Worm (Caenorhabditis elegans): Measurements from ENCODE around the gene Y24D9B.1.
A peak's percentile ranks its signal among the peaks of the same experiment; 100 is the strongest.

Y24D9B.1 gene

DNA sequence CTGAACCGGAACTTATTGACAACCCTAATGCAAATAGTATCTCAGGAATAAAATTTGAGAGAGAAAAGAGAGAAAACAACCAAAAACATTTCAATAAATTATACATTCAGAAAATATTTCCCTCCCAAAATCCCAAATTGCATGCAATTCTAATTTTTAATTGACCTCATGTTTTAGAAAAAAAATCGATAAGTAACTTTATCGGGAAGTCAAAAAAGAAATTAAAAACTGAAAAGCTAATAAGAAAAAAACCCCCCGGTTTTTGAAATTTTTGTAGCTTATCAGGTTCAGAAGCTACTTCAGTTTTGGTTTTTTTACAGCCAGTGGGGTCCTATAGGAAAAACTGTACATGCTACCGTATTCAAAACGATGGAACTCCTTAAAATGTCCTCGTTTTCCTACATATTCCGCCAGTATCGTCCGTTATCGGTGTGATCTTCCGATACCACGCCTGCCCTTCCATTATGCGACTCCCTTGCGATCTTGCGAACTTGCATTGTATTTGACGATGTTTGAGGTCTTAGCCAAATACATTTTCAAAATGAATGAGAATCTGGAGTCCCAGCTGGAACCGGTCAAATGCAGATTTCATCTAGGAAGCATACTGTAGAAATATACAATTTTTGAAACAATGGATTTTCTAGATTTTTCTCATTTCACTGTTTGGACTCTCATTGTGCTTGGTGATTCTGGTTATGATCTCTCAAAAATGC, 19.1 kb downstream of the Y24D9B.1 start, which contains the start of the genes W03B1.3 and oac-51:
TSS of gene W03B1.3 (minus strand) at position 101 of the 713 bp plus-strand sequence.
TSS of gene oac-51 (plus strand) at position 663 of the 713 bp plus-strand sequence.
- no peak for TF ChIP-seq nhr-23 (tag; optimal IDR thresholded peaks at IDR 0.05)
- no peak for TF ChIP-seq gmeb-1 (tag; optimal IDR thresholded peaks at IDR 0.05)
- no peak for TF ChIP-seq unc-62 (GFP tag; optimal IDR thresholded peaks at IDR 0.05)
- TF ChIP-seq lin-13 (GFP tag; optimal IDR thresholded peaks at IDR 0.05), result no peak
- TF ChIP-seq sma-3 (GFP tag; optimal IDR thresholded peaks at IDR 0.05), result no peak
- TF ChIP-seq zag-1 (tag; optimal IDR thresholded peaks at IDR 0.05), result no peak
- TF ChIP-seq mdl-1 (tag; optimal IDR thresholded peaks at IDR 0.05), result no peak
- no peak for TF ChIP-seq lin-39 (tag; optimal IDR thresholded peaks at IDR 0.05)
- TF ChIP-seq fos-1 (tag; optimal IDR thresholded peaks at IDR 0.05), result no peak
- no peak for TF ChIP-seq unc-55 (GFP tag; optimal IDR thresholded peaks at IDR 0.05)

DNA sequence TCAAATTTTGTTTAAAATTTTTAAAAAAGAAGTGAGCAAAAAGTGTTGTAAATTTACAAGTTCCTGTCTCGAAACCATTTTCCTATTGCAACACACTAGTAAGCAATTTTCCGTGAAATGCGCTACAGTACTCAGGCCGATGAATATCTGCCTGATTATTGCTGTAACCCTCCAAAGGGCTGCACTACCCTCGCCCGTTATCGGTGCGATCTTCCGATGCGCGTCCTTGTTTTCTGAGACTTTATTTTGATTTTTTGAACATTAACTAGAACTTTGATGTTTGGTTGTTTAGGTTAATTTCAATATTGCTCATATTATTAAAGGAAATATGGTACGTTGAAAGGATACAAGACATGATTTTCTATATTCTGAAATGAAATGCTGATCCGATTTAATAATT, 21.1 kb downstream of the Y24D9B.1 start:
- TF ChIP-seq lin-11 (tag; optimal IDR thresholded peaks at IDR 0.05) (no peak), nhr-237 (tag; optimal IDR thresholded peaks at IDR 0.05) (no peak), elt-1 (tag; optimal IDR thresholded peaks at IDR 0.05) (peak; percentile 76), sma-9 (GFP tag; optimal IDR thresholded peaks at IDR 0.05) (peak; percentile 62), sma-9 (tag; optimal IDR thresholded peaks at IDR 0.05) (no peak), ceh-82 (tag; optimal IDR thresholded peaks at IDR 0.05) (no peak), nhr-23 (tag; optimal IDR thresholded peaks at IDR 0.05) (peak; percentile 55), ceh-16 (tag; optimal IDR thresholded peaks at IDR 0.05) (peak; percentile 23), snpc-4 (tag; optimal IDR thresholded peaks at IDR 0.05) (no peak), F13H6.1 (tag; optimal IDR thresholded peaks at IDR 0.05) (no peak), R02D3.7 (tag; optimal IDR thresholded peaks at IDR 0.05) (no peak)

DNA sequence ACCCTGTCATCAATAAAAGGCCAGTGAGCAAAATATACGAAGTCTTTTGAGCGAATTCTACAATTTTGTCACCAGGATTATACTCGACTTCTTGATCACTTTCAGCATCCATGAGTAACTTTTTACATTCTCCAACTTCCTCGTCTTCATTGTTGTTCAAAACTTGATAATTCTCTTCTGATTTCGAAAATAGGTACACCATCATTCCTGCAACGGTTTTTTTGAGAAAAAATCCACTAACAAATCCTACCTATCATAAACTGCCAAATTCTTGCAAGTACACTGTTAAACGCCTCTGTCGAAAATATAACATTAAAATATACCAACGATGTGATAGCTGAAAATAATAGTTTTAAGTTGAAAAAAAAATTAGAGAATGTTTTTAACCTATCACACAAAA, 27.7 kb downstream of the Y24D9B.1 start:
- TF ChIP-seq egl-27 (tag; optimal IDR thresholded peaks at IDR 0.05) (no peak), aly-2 (tag; optimal IDR thresholded peaks at IDR 0.05) (no peak), sma-3 (GFP tag; optimal IDR thresholded peaks at IDR 0.05) (no peak), ama-1 (optimal IDR thresholded peaks at IDR 0.05) (no peak), lin-11 (tag; optimal IDR thresholded peaks at IDR 0.05) (no peak), elt-3 (tag; optimal IDR thresholded peaks at IDR 0.05) (no peak), ztf-4 (tag; optimal IDR thresholded peaks at IDR 0.05) (no peak), peb-1 (tag; optimal IDR thresholded peaks at IDR 0.05) (no peak), unc-55 (GFP tag; optimal IDR thresholded peaks at IDR 0.05) (no peak), Y55F3AM.14 (GFP tag; optimal IDR thresholded peaks at IDR 0.05) (no peak), ceh-82 (tag; optimal IDR thresholded peaks at IDR 0.05) (no peak), nhr-129 (tag; optimal IDR thresholded peaks at IDR 0.05) (no peak), nhr-21 (tag; optimal IDR thresholded peaks at IDR 0.05) (no peak), blmp-1 (tag; optimal IDR thresholded peaks at IDR 0.05; ENCODE audit: insufficient read depth) (no peak), nhr-12 (tag; optimal IDR thresholded peaks at IDR 0.05) (no peak), skn-1 (tag; optimal IDR thresholded peaks at IDR 0.05) (no peak), sem-4 (tag; optimal IDR thresholded peaks at IDR 0.05) (no peak)

DNA sequence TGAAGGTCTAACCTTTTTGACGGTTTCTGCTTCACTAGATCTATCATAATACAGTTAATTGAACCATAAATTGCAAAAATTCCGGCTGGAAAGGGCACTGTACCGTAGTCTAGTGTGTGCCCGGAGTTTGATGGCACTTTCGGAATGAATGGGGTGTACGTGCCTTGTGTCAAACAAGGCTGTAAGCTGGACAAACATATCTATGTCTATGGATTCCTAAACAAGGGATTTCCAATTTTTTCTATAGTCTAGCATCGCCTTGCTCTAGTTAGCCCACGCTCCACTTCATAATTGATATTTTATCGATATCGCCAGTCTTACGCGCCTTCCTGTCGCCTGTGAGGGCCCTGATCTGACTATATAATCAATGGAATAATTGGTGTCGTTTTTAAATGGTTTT, 29.4 kb downstream of the Y24D9B.1 start, which contains the start of gene oac-52:
TSS of gene oac-52 (minus strand) at position 101 of the 400 bp plus-strand sequence.
- TF ChIP-seq nhr-21 (tag; optimal IDR thresholded peaks at IDR 0.05), result no peak

DNA sequence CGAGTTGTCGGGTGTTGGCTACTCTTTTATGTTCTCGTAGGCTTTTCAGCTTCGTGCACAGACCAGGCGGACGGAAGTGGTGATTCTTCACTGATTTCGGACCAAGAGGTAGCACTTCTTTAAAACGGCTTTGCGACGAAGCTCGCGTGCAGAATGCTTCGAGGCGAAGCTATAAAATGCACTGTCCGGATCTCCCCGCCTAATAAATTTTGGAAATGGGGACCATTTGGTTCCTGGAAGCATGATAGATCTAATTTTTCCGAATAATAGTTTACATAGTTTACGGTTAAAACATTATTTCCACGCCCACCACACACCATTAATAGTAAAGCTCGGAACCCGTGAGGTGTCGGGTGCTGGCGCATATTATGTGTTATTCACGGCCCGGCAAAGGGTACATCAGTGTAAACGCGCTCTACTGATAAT, 30.4 kb downstream of the Y24D9B.1 start:
- no peak for TF ChIP-seq nhr-25 (tag; optimal IDR thresholded peaks at IDR 0.05)
- TF ChIP-seq ama-1 (optimal IDR thresholded peaks at IDR 0.05), result peak; percentile 46
- no peak for TF ChIP-seq ztf-1 (GFP tag; conservative IDR thresholded peaks at IDR 0.05)
- no peak for TF ChIP-seq ztf-11 (tag; optimal IDR thresholded peaks at IDR 0.05)
- no peak for TF ChIP-seq unc-39 (tag; optimal IDR thresholded peaks at IDR 0.05)
- no peak for TF ChIP-seq nhr-11 (tag; optimal IDR thresholded peaks at IDR 0.05)
